Fruit fly (Drosophila melanogaster) whole organism, pupa: ENCODE measurements around the gene CG32236.

Experiments used
- CG10348 ChIP-seq: fragments of 200-800 bp; sonication (Bioruptor generic); IDR thresholded peaks from 2 replicates; pipeline ENCODE4 v1.3.6; 2022; ENCODE audit warnings: missing biosample characterization, missing genetic modification characterization
- CG12605 ChIP-seq: fragments of 200-800 bp; sonication (Bioruptor generic); IDR thresholded peaks from 2 replicates; pipeline ENCODE4 v1.3.6; 2022; ENCODE audit warnings: missing biosample characterization, missing genetic modification characterization
- CG13204 ChIP-seq: fragments of 200-800 bp; sonication (Bioruptor generic); optimal IDR thresholded peaks from 2 replicates; lab custom pipeline; 2018; ENCODE audit warnings: missing biosample characterization, mild to moderate bottlenecking, missing genetic modification characterization, moderate library complexity
- CG14655 ChIP-seq: fragments of 200-800 bp; sonication (Bioruptor generic); optimal IDR thresholded peaks from 3 replicates; lab custom pipeline; 2017; ENCODE audit warnings: mild to moderate bottlenecking, missing biosample characterization, missing genetic modification reagents, missing genetic modification characterization
- CG15710 ChIP-seq: fragments of 200-800 bp; sonication (Bioruptor generic); optimal IDR thresholded peaks from 2 replicates; lab custom pipeline; 2018; ENCODE audit warnings: missing biosample characterization, mild to moderate bottlenecking, missing genetic modification characterization, moderate library complexity
- CG17806 ChIP-seq: fragments of 200-800 bp; sonication (Bioruptor generic); optimal IDR thresholded peaks from 2 replicates; lab custom pipeline; 2018; ENCODE audit warnings: missing biosample characterization, mild to moderate bottlenecking, missing genetic modification characterization, moderate library complexity
- CG32121 ChIP-seq: fragments of 200-800 bp; sonication (Bioruptor generic); IDR thresholded peaks from 2 replicates; pipeline ENCODE4 v1.3.6; 2022; ENCODE audit warnings: missing biosample characterization, missing genetic modification characterization
- CG34367 ChIP-seq: fragments of 200-800 bp; sonication (Bioruptor generic); optimal IDR thresholded peaks from 2 replicates; lab custom pipeline; 2018; ENCODE audit warnings: missing biosample characterization, mild to moderate bottlenecking, missing genetic modification characterization
- CG4496 ChIP-seq: fragments of 200-800 bp; sonication (Bioruptor generic); IDR thresholded peaks from 3 replicates; pipeline ENCODE4 v1.3.6; 2022; ENCODE audit warnings: missing biosample characterization, missing genetic modification characterization
- CG8159 ChIP-seq: fragments of 200-800 bp; sonication (Bioruptor generic); optimal IDR thresholded peaks from 3 replicates; lab custom pipeline; 2018; ENCODE audit warnings: missing biosample characterization, mild to moderate bottlenecking, missing genetic modification characterization, moderate library complexity
- CG8301 ChIP-seq: fragments of 200-800 bp; sonication (Bioruptor generic); optimal IDR thresholded peaks from 2 replicates; lab custom pipeline; 2018; ENCODE audit warnings: missing biosample characterization, mild to moderate bottlenecking, missing genetic modification characterization
- CG9948 ChIP-seq: fragments of 200-800 bp; sonication (Bioruptor generic); optimal IDR thresholded peaks from 2 replicates; lab custom pipeline; 2018; ENCODE audit warnings: missing biosample characterization, mild to moderate bottlenecking, missing genetic modification characterization, moderate library complexity
- D1 ChIP-seq: fragments of 200-800 bp; sonication (Bioruptor generic); optimal IDR thresholded peaks from 2 replicates; lab custom pipeline; 2018; ENCODE audit warnings: missing biosample characterization, mild to moderate bottlenecking, missing genetic modification characterization, moderate library complexity
- EcR ChIP-seq: fragments of 200-800 bp; sonication (Bioruptor generic); optimal IDR thresholded peaks from 3 replicates; lab custom pipeline; 2019; ENCODE audit warnings: missing biosample characterization, missing genetic modification characterization, mild to moderate bottlenecking, moderate library complexity, missing genetic modification reagents
- Ets98B ChIP-seq: fragments of 200-800 bp; sonication (Bioruptor generic); IDR thresholded peaks from 2 replicates; pipeline ENCODE4 v1.3.6; 2022; ENCODE audit warnings: missing biosample characterization, missing genetic modification characterization
- Pif1A ChIP-seq: fragments of 200-800 bp; sonication (Bioruptor generic); optimal IDR thresholded peaks from 3 replicates; lab custom pipeline; 2016; ENCODE audit warnings: missing biosample characterization, missing genetic modification characterization
- Pif1B ChIP-seq: fragments of 200-800 bp; sonication (Bioruptor generic); optimal IDR thresholded peaks from 3 replicates; lab custom pipeline; 2016; ENCODE audit warnings: missing biosample characterization, missing genetic modification characterization
- Snoo ChIP-seq: fragments of 200-800 bp; sonication (Bioruptor generic); optimal IDR thresholded peaks from 3 replicates; lab custom pipeline; 2017; ENCODE audit warnings: missing biosample characterization, mild to moderate bottlenecking, missing genetic modification characterization, inconsistent platforms
- fd96Ca ChIP-seq: fragments of 200-800 bp; sonication (Bioruptor generic); IDR thresholded peaks from 3 replicates; pipeline ENCODE4 v1.3.6; 2022; ENCODE audit warnings: missing biosample characterization, missing genetic modification characterization
- gl ChIP-seq: fragments of 200-800 bp; sonication (Bioruptor generic); optimal IDR thresholded peaks from 2 replicates; lab custom pipeline; 2018; ENCODE audit warnings: missing biosample characterization, mild to moderate bottlenecking, missing genetic modification characterization
- rn ChIP-seq: fragments of 200-800 bp; sonication (Bioruptor generic); IDR thresholded peaks from 2 replicates; pipeline ENCODE4 v1.3.6; 2022; ENCODE audit warnings: missing biosample characterization, missing genetic modification characterization

CG32236 gene

dm6 chr3L:4667289-4667688 is at the start of gene CG32236:
Gene CG32236 (minus strand): TSS chr3L:4667389.
- TF ChIP-seq CG4496 (GFP tag; lab: Robert Waterston, UW) (no peak), CG12605 (GFP tag; lab: Robert Waterston, UW) (no peak), CG9948 (tag; lab: Kevin White, UChicago) (no peak), fd96Ca (GFP tag; lab: Robert Waterston, UW) (no peak), CG14655 (GFP tag; lab: Kevin White, UChicago) (no peak), Snoo (tag; lab: Kevin White, UChicago) (no peak), CG34367 (tag; lab: Kevin White, UChicago) (no peak), Ets98B (GFP tag; lab: Robert Waterston, UW) (no peak), CG8301 (tag; lab: Kevin White, UChicago) (no peak), CG32121 (GFP tag; lab: Robert Waterston, UW) (no peak), CG15710 (no peak), gl (no peak), CG13204 (GFP tag; lab: Kevin White, UChicago) (no peak), CG8159 (no peak), EcR (GFP tag; lab: Kevin White, UChicago) (no peak), CG17806 (tag; lab: Kevin White, UChicago) (no peak), Pif1B (GFP tag; lab: Kevin White, UChicago) (no peak), D1 (no peak), rn (no peak), CG10348 (no peak)

- no peak for TF ChIP-seq CG34367 (tag; lab: Kevin White, UChicago)
- TF ChIP-seq CG12605 (GFP tag; lab: Robert Waterston, UW) = no peak
- TF ChIP-seq CG9948 (tag; lab: Kevin White, UChicago) = no peak
- no peak for TF ChIP-seq Pif1B (GFP tag; lab: Kevin White, UChicago)
Measured at dm6 chr3L:4709790-4710189, 42.6 kb upstream of the CG32236 start, which contains the start of gene CG13712. Gene CG13712 (minus strand): TSS chr3L:4709890.

- TF ChIP-seq rn (no peak), CG8301 (tag; lab: Kevin White, UChicago) (peak; percentile 59), CG9948 (tag; lab: Kevin White, UChicago) (no peak), fd96Ca (GFP tag; lab: Robert Waterston, UW) (0 out of 3 replicates have a peak, but pooled peaks have one; percentile 23), CG14655 (GFP tag; lab: Kevin White, UChicago) (peak; percentile 62)
Measured at dm6 chr3L:4708536-4708935, 41.3 kb upstream of the CG32236 start.

- TF ChIP-seq Pif1A (peak; percentile 60), fd96Ca (GFP tag; lab: Robert Waterston, UW) (peak; percentile 87), EcR (GFP tag; lab: Kevin White, UChicago) (no peak), gl (no peak), CG34367 (tag; lab: Kevin White, UChicago) (peak; percentile 44), CG13204 (GFP tag; lab: Kevin White, UChicago) (no peak), CG32121 (GFP tag; lab: Robert Waterston, UW) (peak; percentile 66), Pif1B (GFP tag; lab: Kevin White, UChicago) (peak; percentile 54), rn (peak; percentile 79), D1 (no peak), CG10348 (peak; percentile 60; the same call in 1 of the 2 replicates), Ets98B (GFP tag; lab: Robert Waterston, UW) (peak; percentile 85), CG4496 (GFP tag; lab: Robert Waterston, UW) (peak; percentile 92), CG15710 (peak; percentile 42), CG12605 (GFP tag; lab: Robert Waterston, UW) (peak; percentile 82), CG17806 (tag; lab: Kevin White, UChicago) (peak; percentile 62), Snoo (tag; lab: Kevin White, UChicago) (no peak), CG14655 (GFP tag; lab: Kevin White, UChicago) (peak; percentile 93), CG8301 (tag; lab: Kevin White, UChicago) (peak; percentile 94), CG9948 (tag; lab: Kevin White, UChicago) (peak; percentile 76), CG8159 (peak; percentile 9)
Measured at dm6 chr3L:4707831-4708230, 40.6 kb upstream of the CG32236 start.

dm6 chr3L:4702003-4702402 is 34.8 kb upstream of the CG32236 start:
- TF ChIP-seq EcR (GFP tag; lab: Kevin White, UChicago) (no peak), CG12605 (GFP tag; lab: Robert Waterston, UW) (no peak), CG13204 (GFP tag; lab: Kevin White, UChicago) (no peak), Pif1A (peak; percentile 25), D1 (no peak), CG17806 (tag; lab: Kevin White, UChicago) (no peak), CG10348 (no peak), CG8159 (peak; percentile 44), fd96Ca (GFP tag; lab: Robert Waterston, UW) (no peak), rn (no peak), CG4496 (GFP tag; lab: Robert Waterston, UW) (no peak), CG9948 (tag; lab: Kevin White, UChicago) (peak; percentile 14), CG8301 (tag; lab: Kevin White, UChicago) (no peak), Ets98B (GFP tag; lab: Robert Waterston, UW) (no peak), gl (no peak), Snoo (tag; lab: Kevin White, UChicago) (no peak), Pif1B (GFP tag; lab: Kevin White, UChicago) (no peak), CG14655 (GFP tag; lab: Kevin White, UChicago) (no peak), CG34367 (tag; lab: Kevin White, UChicago) (no peak), CG15710 (peak; percentile 43), CG32121 (GFP tag; lab: Robert Waterston, UW) (no peak)
- TF ChIP-seq, all 21 proteins: peak for 4

- TF ChIP-seq CG32121 (GFP tag; lab: Robert Waterston, UW) = peak; percentile 85
- peak; percentile 10 for TF ChIP-seq CG8301 (tag; lab: Kevin White, UChicago)
- no peak for TF ChIP-seq D1
- 0 out of 3 replicates have a peak, but pooled peaks have one; percentile 31 for TF ChIP-seq fd96Ca (GFP tag; lab: Robert Waterston, UW)
- no peak for TF ChIP-seq CG17806 (tag; lab: Kevin White, UChicago)
- TF ChIP-seq EcR (GFP tag; lab: Kevin White, UChicago) = no peak
- no peak for TF ChIP-seq gl
- TF ChIP-seq Pif1B (GFP tag; lab: Kevin White, UChicago) = no peak
- peak; percentile 74 for TF ChIP-seq Ets98B (GFP tag; lab: Robert Waterston, UW)
- TF ChIP-seq CG14655 (GFP tag; lab: Kevin White, UChicago) = peak; percentile 20
- no peak for TF ChIP-seq CG13204 (GFP tag; lab: Kevin White, UChicago)
- no peak for TF ChIP-seq Snoo (tag; lab: Kevin White, UChicago)
- no peak for TF ChIP-seq CG34367 (tag; lab: Kevin White, UChicago)
- TF ChIP-seq Pif1A = no peak
- TF ChIP-seq CG8159 = no peak
- no peak for TF ChIP-seq CG15710
- TF ChIP-seq CG12605 (GFP tag; lab: Robert Waterston, UW) = peak; percentile 28; the same call in 1 of the 2 replicates
- peak; percentile 54; the same call in 1 of the 2 replicates for TF ChIP-seq rn
- no peak for TF ChIP-seq CG9948 (tag; lab: Kevin White, UChicago)
- no peak for TF ChIP-seq CG10348
- peak; percentile 71 for TF ChIP-seq CG4496 (GFP tag; lab: Robert Waterston, UW)
Measured at dm6 chr3L:4700091-4700490, 32.9 kb upstream of the CG32236 start.
